Fruit fly (Drosophila melanogaster): Measurements from ENCODE around the gene Pop1.
A peak's percentile ranks its signal among the peaks of the same experiment; 100 is the strongest.

Gene Pop1

DNA sequence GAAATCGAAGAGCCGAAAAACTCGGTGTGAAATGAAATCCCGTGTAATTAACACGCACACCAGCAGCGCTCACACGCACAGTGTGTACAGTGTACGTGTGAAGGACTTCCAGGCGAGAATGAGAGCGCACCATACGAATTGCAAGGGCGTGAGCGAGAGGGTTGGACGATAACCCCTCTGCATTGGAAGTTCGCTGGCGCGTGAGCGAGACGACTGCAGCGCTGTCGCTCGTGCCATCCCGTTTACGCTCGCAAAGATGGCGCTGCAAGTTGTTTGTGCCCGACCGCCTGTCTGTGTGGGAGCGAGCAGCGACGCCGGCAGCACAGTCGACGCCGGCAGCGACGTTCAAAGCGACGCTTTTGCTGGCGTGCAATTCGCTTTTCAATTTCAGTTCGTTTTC is 28.6 kb upstream of the Pop1 start, which contains the start of gene Vsx1 (continued):
- TF ChIP-seq crp (GFP tag; optimal IDR thresholded peaks at IDR 0.05), result no peak
- TF ChIP-seq Med (GFP tag), result no peak
- no peak for TF ChIP-seq lab (GFP tag; optimal IDR thresholded peaks at IDR 0.05)
- peak; percentile 57 for TF ChIP-seq Jarid2 (GFP tag; optimal IDR thresholded peaks at IDR 0.05)
- TF ChIP-seq Deaf1 (tag; optimal IDR thresholded peaks at IDR 0.05), result peak; percentile 59
- no peak for TF ChIP-seq CG18599 (GFP tag; optimal IDR thresholded peaks at IDR 0.05)
- TF ChIP-seq CG2116 (GFP tag; optimal IDR thresholded peaks at IDR 0.05), result no peak
- TF ChIP-seq nerfin-2 (GFP tag; IDR thresholded peaks at IDR 0.05; ENCODE audit: partially characterized antibody), result no peak
- no peak for TF ChIP-seq CG12769 (tag; optimal IDR thresholded peaks at IDR 0.05)
- TF ChIP-seq CG9609 (GFP tag; optimal IDR thresholded peaks at IDR 0.05), result no peak
- no peak for TF ChIP-seq CHES-1-like (GFP tag; optimal IDR thresholded peaks at IDR 0.05)
- TF ChIP-seq hth (optimal IDR thresholded peaks at IDR 0.05), result no peak
- TF ChIP-seq tll (GFP tag; optimal IDR thresholded peaks at IDR 0.05), result peak; percentile 15 to 68
- TF ChIP-seq Max (GFP tag; optimal IDR thresholded peaks at IDR 0.05), result no peak
- no peak for TF ChIP-seq CG13624 (GFP tag; optimal IDR thresholded peaks at IDR 0.05)
- no peak for TF ChIP-seq NFAT (GFP tag; IDR thresholded peaks at IDR 0.05)
- no peak for TF ChIP-seq run (tag; optimal IDR thresholded peaks at IDR 0.05)
- no peak for TF ChIP-seq kah (GFP tag; optimal IDR thresholded peaks at IDR 0.05)
- no peak for TF ChIP-seq Dref (GFP tag; IDR thresholded peaks at IDR 0.05)
- TF ChIP-seq emc (GFP tag; optimal IDR thresholded peaks at IDR 0.05), result no peak
- TF ChIP-seq Dbx (GFP tag; IDR thresholded peaks at IDR 0.05), result no peak
- TF ChIP-seq oc (tag; optimal IDR thresholded peaks at IDR 0.05), result peak; percentile 11
- no peak for TF ChIP-seq Blimp-1 (GFP tag; optimal IDR thresholded peaks at IDR 0.05)
- TF ChIP-seq vfl (GFP tag; optimal IDR thresholded peaks at IDR 0.05), result no peak
- TF ChIP-seq jing (GFP tag; optimal IDR thresholded peaks at IDR 0.05), result no peak
- peak; percentile 56; the same call in 1 of the 2 replicates for TF ChIP-seq seq (GFP tag; IDR thresholded peaks at IDR 0.05)
- peak; percentile 47 for TF ChIP-seq sens (GFP tag)
- TF ChIP-seq Opbp (GFP tag; IDR thresholded peaks at IDR 0.05; ENCODE audit: partially characterized antibody), result no peak; the same call in 2 of the 3 replicates
- TF ChIP-seq Elba2 (GFP tag; optimal IDR thresholded peaks at IDR 0.05), result no peak
- TF ChIP-seq crol (GFP tag; IDR thresholded peaks at IDR 0.05), result peak; percentile 64
- TF ChIP-seq sima (GFP tag; optimal IDR thresholded peaks at IDR 0.05), result no peak
- no peak for TF ChIP-seq psq (GFP tag; optimal IDR thresholded peaks at IDR 0.05)
- no peak for TF ChIP-seq Atf3 (GFP tag; optimal IDR thresholded peaks at IDR 0.05)
- TF ChIP-seq Bgb (GFP tag; IDR thresholded peaks at IDR 0.05; ENCODE audit: partially characterized antibody), result 0 out of 2 replicates have a peak, but pooled peaks have one; percentile 24
- TF ChIP-seq CG9215 (GFP tag; IDR thresholded peaks at IDR 0.05), result no peak
- TF ChIP-seq CG1603 (tag; optimal IDR thresholded peaks at IDR 0.05), result no peak
- TF ChIP-seq CG10462 (GFP tag; optimal IDR thresholded peaks at IDR 0.05), result no peak
- no peak for TF ChIP-seq CG17612 (GFP tag; IDR thresholded peaks at IDR 0.05)
- peak; percentile 97 for TF ChIP-seq cg (GFP tag; optimal IDR thresholded peaks at IDR 0.05)
- 0 out of 3 replicates have a peak, but pooled peaks have one; percentile 8 for TF ChIP-seq zfh1 (GFP tag; IDR thresholded peaks at IDR 0.05)
- no peak for TF ChIP-seq jumu (GFP tag; optimal IDR thresholded peaks at IDR 0.05)
- no peak for TF ChIP-seq CG6765 (GFP tag; optimal IDR thresholded peaks at IDR 0.05)
- no peak for TF ChIP-seq ranshi (GFP tag; IDR thresholded peaks at IDR 0.05)
- TF ChIP-seq CG11247 (GFP tag; IDR thresholded peaks at IDR 0.05), result no peak
- TF ChIP-seq Xbp1 (GFP tag; optimal IDR thresholded peaks at IDR 0.05), result no peak
- TF ChIP-seq pros (GFP tag; optimal IDR thresholded peaks at IDR 0.05), result no peak
- no peak for TF ChIP-seq bigmax (GFP tag; optimal IDR thresholded peaks at IDR 0.05)
- no peak for TF ChIP-seq Doc2 (GFP tag; IDR thresholded peaks at IDR 0.05)
- TF ChIP-seq slou (GFP tag; optimal IDR thresholded peaks at IDR 0.05), result no peak
- no peak for TF ChIP-seq CG8359 (GFP tag; optimal IDR thresholded peaks at IDR 0.05; ENCODE audit: borderline replicate concordance)
- TF ChIP-seq CG14860 (GFP tag; IDR thresholded peaks at IDR 0.05; ENCODE audit: partially characterized antibody), result no peak
